Fruit fly (Drosophila melanogaster) whole organism, embryonic: ENCODE measurements around the gene CG32568.

ENCODE experiments used
- Abd-B ChIP-seq: fragments of 200-800 bp; sonication (Bioruptor generic); optimal IDR thresholded peaks from 2 replicates; lab custom pipeline; 2018; ENCODE audit warnings: missing biosample characterization, mild to moderate bottlenecking, missing genetic modification characterization, moderate library complexity
- Asciz ChIP-seq: fragments of 200-800 bp; sonication (Bioruptor generic); optimal IDR thresholded peaks from 2 replicates; lab custom pipeline; 2017; ENCODE audit warnings: missing biosample characterization, mild to moderate bottlenecking, missing genetic modification characterization, missing genetic modification reagents
- Awh ChIP-seq: fragments of 200-800 bp; sonication (Bioruptor generic); IDR thresholded peaks from 2 replicates; pipeline ENCODE4, ENCODE4 v1.3.6; 2022; ENCODE audit warnings: missing biosample characterization, missing genetic modification characterization
- CG10209 ChIP-seq: fragments of 200-800 bp; sonication (Bioruptor generic); optimal IDR thresholded peaks from 3 replicates; lab custom pipeline; 2017; ENCODE audit warnings: missing biosample characterization, mild to moderate bottlenecking, missing genetic modification characterization, missing genetic modification reagents
- CG10431 ChIP-seq: fragments of 200-800 bp; sonication (Bioruptor generic); optimal IDR thresholded peaks from 3 replicates; lab custom pipeline; 2018; ENCODE audit warnings: missing biosample characterization, mild to moderate bottlenecking, missing genetic modification characterization
- CG15601 ChIP-seq: fragments of 200-800 bp; sonication (Bioruptor generic); optimal IDR thresholded peaks from 3 replicates; lab custom pipeline; 2019; ENCODE audit warnings: missing biosample characterization, mild to moderate bottlenecking, missing genetic modification characterization, moderate library complexity
- CG17385 ChIP-seq: fragments of 200-800 bp; sonication (Bioruptor generic); optimal IDR thresholded peaks from 3 replicates; lab custom pipeline; 2018; ENCODE audit warnings: missing biosample characterization, mild to moderate bottlenecking, missing genetic modification characterization
- CG17912 ChIP-seq: fragments of 200-800 bp; sonication (Bioruptor generic); optimal IDR thresholded peaks from 2 replicates; lab custom pipeline; 2018; ENCODE audit warnings: missing biosample characterization, mild to moderate bottlenecking, missing genetic modification characterization
- CG2199 ChIP-seq: fragments of 200-800 bp; sonication (Bioruptor generic); IDR thresholded peaks from 3 replicates; pipeline ENCODE4 v1.3.6; 2022; ENCODE audit warnings: missing biosample characterization, missing genetic modification characterization
- CG31388 ChIP-seq: fragments of 200-800 bp; sonication (Bioruptor generic); optimal IDR thresholded peaks from 2 replicates; lab custom pipeline; 2016; ENCODE audit warnings: missing biosample characterization, missing genetic modification characterization
- CG31441 ChIP-seq: fragments of 200-800 bp; sonication (Bioruptor generic); IDR thresholded peaks from 2 replicates; pipeline ENCODE4 v1.3.6; 2022; ENCODE audit warnings: missing biosample characterization, missing genetic modification characterization
- CG4730 ChIP-seq: fragments of 200-800 bp; sonication (Bioruptor generic); IDR thresholded peaks from 2 replicates; pipeline ENCODE4 v1.3.6; 2022; ENCODE audit warnings: missing biosample characterization, missing genetic modification characterization
- CG4854 ChIP-seq: fragments of 200-800 bp; sonication (Bioruptor generic); optimal IDR thresholded peaks from 2 replicates; lab custom pipeline; 2016; ENCODE audit warnings: missing biosample characterization, missing genetic modification characterization, inconsistent platforms
- CG5953 ChIP-seq: fragments of 200-800 bp; sonication (Bioruptor generic); IDR thresholded peaks from 2 replicates; pipeline ENCODE4 v1.3.6; 2022; ENCODE audit warnings: missing biosample characterization, missing genetic modification characterization
- CG6683 ChIP-seq: fragments of 200-800 bp; sonication (Bioruptor generic); optimal IDR thresholded peaks from 2 replicates; lab custom pipeline; 2017; ENCODE audit warnings: missing biosample characterization, mild to moderate bottlenecking, missing genetic modification characterization, missing genetic modification reagents
- CG7987 ChIP-seq: fragments of 200-800 bp; sonication (Bioruptor generic); optimal IDR thresholded peaks from 2 replicates; lab custom pipeline; 2018; ENCODE audit warnings: missing biosample characterization, mild to moderate bottlenecking, missing genetic modification characterization, moderate library complexity
- CG9817 ChIP-seq: fragments of 200-800 bp; sonication (Bioruptor generic); optimal IDR thresholded peaks from 2 replicates; lab custom pipeline; 2018; ENCODE audit warnings: missing biosample characterization, mild to moderate bottlenecking, missing genetic modification characterization, moderate library complexity
- Doc3 ChIP-seq: fragments of 200-800 bp; sonication (Bioruptor generic); IDR thresholded peaks from 3 replicates; pipeline ENCODE4 v1.3.6; 2022; ENCODE audit warnings: missing biosample characterization, missing genetic modification characterization; ENCODE audit not compliant: partially characterized antibody
- Dref ChIP-seq: fragments of 200-800 bp; sonication (Bioruptor generic); IDR thresholded peaks from 2 replicates; pipeline ENCODE4 v1.3.6; 2022; ENCODE audit warnings: missing biosample characterization, missing genetic modification characterization
- E2f1 ChIP-seq: fragments of 200-800 bp; sonication (Bioruptor generic); IDR thresholded peaks from 2 replicates; pipeline ENCODE4 v1.3.6; 2022; ENCODE audit warnings: missing biosample characterization, missing genetic modification characterization
- ERR ChIP-seq: fragments of 200-800 bp; sonication (Bioruptor generic); optimal IDR thresholded peaks from 2 replicates; lab custom pipeline; 2016; ENCODE audit warnings: missing biosample characterization, missing genetic modification characterization
- Ets65A ChIP-seq: fragments of 200-800 bp; sonication (Bioruptor generic); peaks from one replicate; lab custom pipeline; 2016; ENCODE audit warnings: missing biosample characterization, missing genetic modification characterization
- HHEX ChIP-seq: fragments of 200-800 bp; sonication (Bioruptor generic); optimal IDR thresholded peaks from 3 replicates; lab custom pipeline; 2017; ENCODE audit warnings: missing biosample characterization, mild to moderate bottlenecking, missing genetic modification characterization, missing genetic modification reagents
- HLH3B ChIP-seq: fragments of 200-800 bp; sonication (Bioruptor generic); IDR thresholded peaks from 2 replicates; pipeline ENCODE4 v1.3.6; 2022; ENCODE audit warnings: missing biosample characterization, missing genetic modification characterization
- HmgZ ChIP-seq: fragments of 200-800 bp; sonication (Bioruptor generic); optimal IDR thresholded peaks from 2 replicates; lab custom pipeline; 2018; ENCODE audit warnings: missing biosample characterization, mild to moderate bottlenecking, missing genetic modification characterization
- Lim3 ChIP-seq: fragments of 200-800 bp; sonication (Bioruptor generic); IDR thresholded peaks from 2 replicates; pipeline ENCODE4 v1.3.6; 2022; ENCODE audit warnings: missing biosample characterization, missing genetic modification characterization
- Mad ChIP-seq: fragments of 200-800 bp; sonication (Bioruptor generic); optimal IDR thresholded peaks from 2 replicates; lab custom pipeline; 2016; ENCODE audit warnings: missing biosample characterization, missing genetic modification characterization
- Meics ChIP-seq: fragments of 200-800 bp; sonication (Bioruptor generic); optimal IDR thresholded peaks from 2 replicates; lab custom pipeline; 2017; ENCODE audit warnings: missing biosample characterization, mild to moderate bottlenecking, missing genetic modification characterization
- Mes4 ChIP-seq: fragments of 200-800 bp; sonication (Bioruptor generic); optimal IDR thresholded peaks from 2 replicates; lab custom pipeline; 2016; ENCODE audit warnings: missing biosample characterization, missing genetic modification characterization
- Mrtf ChIP-seq: fragments of 200-800 bp; sonication (Bioruptor generic); IDR thresholded peaks from 3 replicates; pipeline ENCODE4 v1.3.6; 2022; ENCODE audit warnings: missing biosample characterization, missing genetic modification characterization
- NFAT ChIP-seq: fragments of 200-800 bp; sonication (Bioruptor generic); IDR thresholded peaks from 2 replicates; pipeline ENCODE4 v1.3.6; 2022; ENCODE audit warnings: missing biosample characterization, missing genetic modification characterization
- Nf-YB ChIP-seq: fragments of 200-800 bp; sonication (Bioruptor generic); optimal IDR thresholded peaks from 3 replicates; lab custom pipeline; 2019; ENCODE audit warnings: missing biosample characterization, mild to moderate bottlenecking, missing genetic modification characterization, moderate library complexity
- Rfx ChIP-seq: fragments of 200-800 bp; sonication (Bioruptor generic); IDR thresholded peaks from 2 replicates; pipeline ENCODE4 v1.3.6; 2022; ENCODE audit warnings: missing biosample characterization, missing genetic modification characterization
- Trl ChIP-seq, 3 experiments: fragments of >200 bp in 2 of 3; fragments of 200-800 bp in 1 of 3; sonication (Bioruptor generic) in 1 of 3; optimal IDR thresholded peaks; 2 replicates in 1 of 3; 3 replicates in 2 of 3; lab custom pipeline; 2016 to 2017; ENCODE audit warnings: missing biosample characterization in 1 of 3, missing genetic modification characterization in 1 of 3
- Vsx1 ChIP-seq: fragments of 200-800 bp; sonication (Bioruptor generic); optimal IDR thresholded peaks from 2 replicates; lab custom pipeline; 2017; ENCODE audit warnings: missing biosample characterization, mild to moderate bottlenecking, missing genetic modification characterization, missing genetic modification reagents
- Xbp1 ChIP-seq: fragments of 200-800 bp; sonication (Bioruptor generic); optimal IDR thresholded peaks from 3 replicates; lab custom pipeline; 2016; ENCODE audit warnings: missing biosample characterization, mild to moderate bottlenecking, missing genetic modification characterization
- abd-A ChIP-seq: fragments of 200-800 bp; sonication (Bioruptor generic); optimal IDR thresholded peaks from 3 replicates; lab custom pipeline; 2019; ENCODE audit warnings: missing biosample characterization, mild to moderate bottlenecking, missing genetic modification characterization, moderate library complexity
- corto ChIP-seq: fragments of 200-800 bp; sonication (Bioruptor generic); optimal IDR thresholded peaks from 2 replicates; lab custom pipeline; 2016; ENCODE audit warnings: missing biosample characterization, mild to moderate bottlenecking, missing genetic modification characterization, moderate library complexity
- p53 ChIP-seq: fragments of 200-800 bp; sonication (Bioruptor generic); optimal IDR thresholded peaks from 2 replicates; lab custom pipeline; 2016; ENCODE audit warnings: missing biosample characterization, missing genetic modification characterization
- pfk ChIP-seq: fragments of 200-800 bp; sonication (Bioruptor generic); optimal IDR thresholded peaks from 2 replicates; lab custom pipeline; 2018; ENCODE audit warnings: missing biosample characterization, mild to moderate bottlenecking, missing genetic modification characterization, moderate library complexity
- phol ChIP-seq: fragments of 200-800 bp; sonication (Bioruptor generic); optimal IDR thresholded peaks from 3 replicates; lab custom pipeline; 2018; ENCODE audit warnings: missing biosample characterization, mild to moderate bottlenecking, missing genetic modification characterization, moderate library complexity
- psq ChIP-seq: fragments of 200-800 bp; sonication (Bioruptor generic); optimal IDR thresholded peaks from 2 replicates; lab custom pipeline; 2017; ENCODE audit warnings: missing biosample characterization, missing genetic modification characterization
- rib ChIP-seq: fragments of 200-800 bp; sonication (Bioruptor generic); IDR thresholded peaks from 2 replicates; pipeline ENCODE4 v1.3.6; 2022; ENCODE audit warnings: missing biosample characterization, missing genetic modification characterization
- run ChIP-seq: fragments of 200-800 bp; sonication (Bioruptor generic); optimal IDR thresholded peaks from 3 replicates; lab custom pipeline; 2018; ENCODE audit warnings: missing biosample characterization, mild to moderate bottlenecking, missing genetic modification characterization
- tll ChIP-seq, 2 experiments: fragments of 200-800 bp in 1 of 2; fragments of >200 bp in 1 of 2; sonication (Bioruptor generic) in 1 of 2; optimal IDR thresholded peaks; 2 replicates each; lab custom pipeline; 2017 to 2019; ENCODE audit warnings: missing biosample characterization in 2 of 2, missing genetic modification characterization in 2 of 2, mild to moderate bottlenecking in 1 of 2, moderate library complexity in 1 of 2
- tx ChIP-seq: fragments of 200-800 bp; sonication (Bioruptor generic); optimal IDR thresholded peaks from 2 replicates; lab custom pipeline; 2016; ENCODE audit warnings: missing biosample characterization, missing genetic modification characterization
- usp ChIP-seq: fragments of >200 bp; optimal IDR thresholded peaks from 2 replicates; lab custom pipeline; 2017; ENCODE audit warnings: missing biosample characterization, missing genetic modification characterization
- wor ChIP-seq: fragments of 200-800 bp; sonication (Bioruptor generic); IDR thresholded peaks from 2 replicates; pipeline ENCODE4 v1.3.6; 2022; ENCODE audit warnings: missing biosample characterization, missing genetic modification characterization

Gene CG32568

dm6 chrX:16772882-16773827 is 32.4 kb downstream of the CG32568 start (continued):
- TF ChIP-seq CG10431 (GFP tag; lab: Kevin White, UChicago) (no peak), HHEX (GFP tag; lab: Kevin White, UChicago) (peak; percentile 30), abd-A (tag; lab: Kevin White, UChicago) (no peak), tx (no peak), tll (GFP tag; optimal IDR thresholded peaks at IDR 0.05; lab: Kevin White, UChicago) (no peak), CG17385 (GFP tag; lab: Kevin White, UChicago) (no peak), rib (GFP tag; lab: Robert Waterston, UW) (no peak), CG5953 (GFP tag; lab: Robert Waterston, UW) (no peak), CG4730 (GFP tag; lab: Robert Waterston, UW) (0 out of 2 replicates have a peak, but pooled peaks have one; percentile 42), pfk (GFP tag; lab: Kevin White, UChicago) (no peak), CG10209 (GFP tag; lab: Kevin White, UChicago) (peak; percentile 27), Xbp1 (GFP tag; lab: Kevin White, UChicago) (peak; percentile 38), CG31388 (no peak), Doc3 (GFP tag; lab: Robert Waterston, UW) (no peak), CG15601 (tag; lab: Kevin White, UChicago) (peak; percentile 33), E2f1 (GFP tag; lab: Robert Waterston, UW) (peak; percentile 73), Ets65A (GFP tag; lab: Kevin White, UChicago) (peak; percentile 89), CG2199 (peak; percentile 70; the same call in 1 of the 3 replicates), Dref (GFP tag; lab: Robert Waterston, UW) (no peak), CG17912 (GFP tag; lab: Kevin White, UChicago) (no peak), CG9817 (tag; lab: Kevin White, UChicago) (no peak), Mad (GFP tag; lab: Kevin White, UChicago) (no peak), ERR (peak; percentile 15), psq (no peak), Rfx (peak; percentile 37; the same call in 1 of the 2 replicates), usp (GFP tag; lab: Kevin White, UChicago) (no peak), run (tag; lab: Kevin White, UChicago) (no peak), Meics (no peak), NFAT (GFP tag; lab: Robert Waterston, UW) (no peak), CG7987 (GFP tag; lab: Kevin White, UChicago) (no peak), HLH3B (peak; percentile 56), corto (no peak), CG6683 (GFP tag; lab: Kevin White, UChicago) (no peak), p53 (GFP tag; lab: Kevin White, UChicago) (no peak), CG4854 (GFP tag; lab: Kevin White, UChicago) (peak; percentile 5), Mes4 (GFP tag; lab: Kevin White, UChicago) (no peak), Asciz (GFP tag; lab: Kevin White, UChicago) (peak; percentile 11), Vsx1 (GFP tag; lab: Kevin White, UChicago) (no peak), CG31441 (GFP tag; lab: Robert Waterston, UW) (peak; percentile 58), Mrtf (GFP tag; lab: Robert Waterston, UW) (0 out of 3 replicates have a peak, but pooled peaks have one; percentile 16), phol (tag; lab: Kevin White, UChicago) (peak; percentile 64), Lim3 (GFP tag; lab: Robert Waterston, UW) (no peak), wor (GFP tag; lab: Robert Waterston, UW) (0 out of 2 replicates have a peak, but pooled peaks have one; percentile 13), Abd-B (no peak), Trl (optimal IDR thresholded peaks at IDR 0.05; lab: Kevin White, UChicago) (no peak), Trl (GFP tag; optimal IDR thresholded peaks at IDR 0.05; lab: Kevin White, UChicago) (peak; percentile 72), Awh (GFP tag; lab: Robert Waterston, UW) (peak; percentile 83), Nf-YB (GFP tag; lab: Kevin White, UChicago) (no peak), HmgZ (tag; lab: Kevin White, UChicago) (no peak)
